Worm (Caenorhabditis elegans): Measurements from ENCODE around the gene Y48G9A.7.
A peak's percentile ranks its signal among the peaks of the same experiment; 100 is the strongest.

The Y48G9A.7 gene

ce11 chrIII:2151480-2151995 is 41.2 kb downstream of the Y48G9A.7 start, which contains the start of gene gcn-1 (continued):
- TF ChIP-seq dmd-8 (GFP tag; IDR thresholded peaks at IDR 0.05) = no peak
- TF ChIP-seq mdl-1 (tag; optimal IDR thresholded peaks at IDR 0.05) = no peak
- TF ChIP-seq attf-4 (tag; optimal IDR thresholded peaks at IDR 0.05) = no peak
- TF ChIP-seq lin-13 (GFP tag; optimal IDR thresholded peaks at IDR 0.05) = no peak
- no peak for TF ChIP-seq Y105C5A.15 (GFP tag; IDR thresholded peaks at IDR 0.05)
- TF ChIP-seq ceh-20 (GFP tag; IDR thresholded peaks at IDR 0.05) = no peak
- TF ChIP-seq egl-43 (GFP tag; IDR thresholded peaks at IDR 0.05) = no peak
- TF ChIP-seq egl-27 (tag; optimal IDR thresholded peaks at IDR 0.05) = no peak
- TF ChIP-seq lin-39 (tag; optimal IDR thresholded peaks at IDR 0.05) = no peak
- TF ChIP-seq ceh-44 (GFP tag; IDR thresholded peaks at IDR 0.05) = no peak
- no peak for TF ChIP-seq F44E2.7 (GFP tag; IDR thresholded peaks at IDR 0.05)
- no peak for TF ChIP-seq aly-2 (tag; optimal IDR thresholded peaks at IDR 0.05)
- TF ChIP-seq nhr-111 (GFP tag; optimal IDR thresholded peaks at IDR 0.05) = no peak
- TF ChIP-seq lin-1 (GFP tag; IDR thresholded peaks at IDR 0.05) = no peak
- TF ChIP-seq set-16 (GFP tag; IDR thresholded peaks at IDR 0.05) = no peak
- TF ChIP-seq aha-1 (tag) = no peak
- no peak for TF ChIP-seq mxl-3 (GFP tag; optimal IDR thresholded peaks at IDR 0.05)
- 0 out of 2 replicates have a peak, but pooled peaks have one; percentile 19 for TF ChIP-seq ctbp-1 (GFP tag; IDR thresholded peaks at IDR 0.05)
- TF ChIP-seq lin-15B (tag; optimal IDR thresholded peaks at IDR 0.05) = no peak
- peak; percentile 9 for TF ChIP-seq nhr-102 (tag; optimal IDR thresholded peaks at IDR 0.05)
- no peak for TF ChIP-seq Y75B8A.6 (GFP tag; IDR thresholded peaks at IDR 0.05)
- peak; percentile 76 for TF ChIP-seq lin-38 (GFP tag; IDR thresholded peaks at IDR 0.05)
- TF ChIP-seq tag-97 (GFP tag; IDR thresholded peaks at IDR 0.05) = no peak
- peak; percentile 45 for TF ChIP-seq fkh-10 (GFP tag; optimal IDR thresholded peaks at IDR 0.05)
- TF ChIP-seq daf-19 (GFP tag; conservative IDR thresholded peaks at IDR 0.05) = no peak
- no peak for TF ChIP-seq nhr-6 (tag; optimal IDR thresholded peaks at IDR 0.05)
- no peak for TF ChIP-seq ZK546.5 (tag; optimal IDR thresholded peaks at IDR 0.05)
- no peak for TF ChIP-seq R02D3.7 (tag; optimal IDR thresholded peaks at IDR 0.05)
- no peak for TF ChIP-seq nhr-77 (tag; optimal IDR thresholded peaks at IDR 0.05)
- TF ChIP-seq T20F7.1 (GFP tag; optimal IDR thresholded peaks at IDR 0.05) = no peak
- TF ChIP-seq mxl-2 (GFP tag; conservative IDR thresholded peaks at IDR 0.05) = no peak
- no peak for TF ChIP-seq cey-2 (tag; optimal IDR thresholded peaks at IDR 0.05; ENCODE audit: borderline replicate concordance, insufficient read depth)
- TF ChIP-seq spr-3 (GFP tag; optimal IDR thresholded peaks at IDR 0.05) = no peak
- TF ChIP-seq nhr-25 (tag; optimal IDR thresholded peaks at IDR 0.05; ENCODE audit: borderline replicate concordance, insufficient read depth) = no peak
- TF ChIP-seq T26A8.4 (GFP tag; IDR thresholded peaks at IDR 0.05) = peak; percentile 29; the same call in 1 of the 2 replicates
- TF ChIP-seq ztf-11 (tag; optimal IDR thresholded peaks at IDR 0.05) = no peak
- peak; percentile 3 for TF ChIP-seq nhr-28 (tag; optimal IDR thresholded peaks at IDR 0.05)
- TF ChIP-seq mep-1 (tag; optimal IDR thresholded peaks at IDR 0.05) = peak; percentile 64
- peak; percentile 63 for TF ChIP-seq hlh-30 (tag; optimal IDR thresholded peaks at IDR 0.05; ENCODE audit: insufficient read depth)
- no peak for TF ChIP-seq nhr-42 (GFP tag; IDR thresholded peaks at IDR 0.05)
- no peak for TF ChIP-seq ceh-62 (tag; optimal IDR thresholded peaks at IDR 0.05)
- no peak for TF ChIP-seq daf-16 (GFP tag; optimal IDR thresholded peaks at IDR 0.05)
- no peak for TF ChIP-seq daf-16 (tag; optimal IDR thresholded peaks at IDR 0.05)
- no peak for TF ChIP-seq Y5F2A.4 (GFP tag; optimal IDR thresholded peaks at IDR 0.05)
- no peak for TF ChIP-seq ztf-7 (tag; optimal IDR thresholded peaks at IDR 0.05)
- no peak for TF ChIP-seq dmd-6 (GFP tag; IDR thresholded peaks at IDR 0.05)
- peak; percentile 87 for TF ChIP-seq mes-2 (tag; optimal IDR thresholded peaks at IDR 0.05; ENCODE audit: poor library complexity, severe bottlenecking)
- TF ChIP-seq madf-5 (GFP tag; IDR thresholded peaks at IDR 0.05) = no peak
- TF ChIP-seq hif-1 (tag; optimal IDR thresholded peaks at IDR 0.05) = peak in 1 of 2 experiments; percentile 16
- TF ChIP-seq ceh-32 (tag; optimal IDR thresholded peaks at IDR 0.05; ENCODE audit: poor library complexity) = no peak
- peak; percentile 73 for TF ChIP-seq duxl-1 (tag; optimal IDR thresholded peaks at IDR 0.05; ENCODE audit: poor library complexity)

Measured in whole organism, L4 larva.